Fruit fly (Drosophila melanogaster): ENCODE measurements around the gene CG13110.

CG13110 gene

dm6 chr2L:9397888-9398287 lies 47.6 kb downstream of the CG13110 start, which contains the start of gene CG4438:
Gene CG4438, minus strand, starts transcription at chr2L:9397988.
- no peak for TF ChIP-seq svp (GFP tag)
- no peak for TF ChIP-seq eg (GFP tag; IDR thresholded peaks at IDR 0.05)
- TF ChIP-seq Hr38 (GFP tag; optimal IDR thresholded peaks at IDR 0.05) = no peak
- no peak for TF ChIP-seq net (GFP tag; optimal IDR thresholded peaks at IDR 0.05)
- TF ChIP-seq Eip93F (GFP tag; optimal IDR thresholded peaks at IDR 0.05) = no peak
- no peak for TF ChIP-seq Blimp-1 (GFP tag; optimal IDR thresholded peaks at IDR 0.05)
- TF ChIP-seq Met (GFP tag; optimal IDR thresholded peaks at IDR 0.05) = no peak
- no peak for TF ChIP-seq CG10669 (GFP tag; optimal IDR thresholded peaks at IDR 0.05)
- TF ChIP-seq CG11902 (GFP tag; optimal IDR thresholded peaks at IDR 0.05) = no peak
- TF ChIP-seq CG10631 (GFP tag; optimal IDR thresholded peaks at IDR 0.05) = no peak

dm6 chr2L:9400153-9400552 lies 49.9 kb downstream of the CG13110 start:
- TF ChIP-seq CG32006 (GFP tag; optimal IDR thresholded peaks at IDR 0.05) (peak; percentile 10), OdsH (GFP tag; optimal IDR thresholded peaks at IDR 0.05) (no peak), lz (GFP tag; optimal IDR thresholded peaks at IDR 0.05) (no peak), CG16779 (tag; optimal IDR thresholded peaks at IDR 0.05) (no peak), CG6163 (GFP tag; IDR thresholded peaks at IDR 0.05) (0 out of 3 replicates have a peak, but pooled peaks have one; percentile 23), dsx (GFP tag; optimal IDR thresholded peaks at IDR 0.05; ENCODE audit: poor library complexity, severe bottlenecking) (no peak), cyc (GFP tag; optimal IDR thresholded peaks at IDR 0.05) (no peak), fkh (GFP tag; optimal IDR thresholded peaks at IDR 0.05) (no peak), CG15336 (GFP tag; IDR thresholded peaks at IDR 0.05) (no peak), Eip93F (GFP tag; optimal IDR thresholded peaks at IDR 0.05) (no peak), Lpt (GFP tag; optimal IDR thresholded peaks at IDR 0.05) (no peak), CG31627 (GFP tag; optimal IDR thresholded peaks at IDR 0.05) (no peak)
